Worm (Caenorhabditis elegans) whole organism, early embryonic: ENCODE results near the gene F46G10.2.

Source experiments
- F13C5.2 ChIP-seq: sonication (generic microtip); optimal IDR thresholded peaks from 2 replicates; lab custom pipeline; 2017; ENCODE audit warnings: mild to moderate bottlenecking, missing genetic modification characterization, inconsistent platforms, missing compliant biosample characterization
- ama-1 ChIP-seq: fragments of 150-350 bp; optimal IDR thresholded peaks from 2 replicates; lab custom pipeline; 2014
- ceh-13 ChIP-seq: fragments of 200-800 bp; sonication (Bioruptor generic); optimal IDR thresholded peaks from 2 replicates; lab custom pipeline; 2018; ENCODE audit warnings: mild to moderate bottlenecking, missing genetic modification characterization, missing compliant biosample characterization
- ceh-36 ChIP-seq: sonication (generic microtip); optimal IDR thresholded peaks from 2 replicates; lab custom pipeline; 2016; ENCODE audit warnings: missing genetic modification characterization, inconsistent platforms, missing compliant biosample characterization
- ets-7 ChIP-seq: sonication (generic microtip); optimal IDR thresholded peaks from 2 replicates; lab custom pipeline; 2016; ENCODE audit warnings: missing genotype, missing genetic modification characterization, missing compliant biosample characterization
- flt-1 ChIP-seq: fragments of 200-800 bp; sonication (Bioruptor generic); IDR thresholded peaks from 2 replicates; pipeline ENCODE4 v1.3.6; 2022; ENCODE audit warnings: missing genetic modification characterization, missing compliant biosample characterization
- hmbx-1 ChIP-seq: sonication (generic microtip); optimal IDR thresholded peaks from 2 replicates; lab custom pipeline; 2016; ENCODE audit warnings: mild to moderate bottlenecking, missing genetic modification characterization, missing compliant biosample characterization
- hnd-1 ChIP-seq: sonication (generic microtip); optimal IDR thresholded peaks from 2 replicates; lab custom pipeline; 2016; ENCODE audit warnings: missing genetic modification characterization, missing compliant biosample characterization
- scrt-1 ChIP-seq: fragments of 200-800 bp; sonication (Bioruptor generic); IDR thresholded peaks from 2 replicates; pipeline ENCODE4 v1.3.6; 2022; ENCODE audit warnings: missing genetic modification characterization, missing compliant biosample characterization
- sea-1 ChIP-seq: fragments of 200-800 bp; sonication (Bioruptor generic); conservative IDR thresholded peaks from 2 replicates; pipeline ENCODE4 v1.3.6; 2022; ENCODE audit warnings: missing genetic modification characterization, missing compliant biosample characterization
- tbx-11 ChIP-seq: fragments of 200-800 bp; sonication (Bioruptor generic); IDR thresholded peaks from 2 replicates; pipeline ENCODE4 v1.3.6; 2022; ENCODE audit warnings: missing genetic modification characterization, missing compliant biosample characterization
- tbx-37 ChIP-seq: fragments of 200-800 bp; sonication (Bioruptor generic); conservative IDR thresholded peaks from 2 replicates; pipeline ENCODE4 v1.3.6; 2022; ENCODE audit warnings: missing genetic modification reagents, missing genetic modification characterization, missing compliant biosample characterization
- tra-4 ChIP-seq: sonication (generic microtip); optimal IDR thresholded peaks from 2 replicates; lab custom pipeline; 2017; ENCODE audit warnings: missing genetic modification characterization, missing compliant biosample characterization

ce11 chrX:13324326-13324725 is 1.6 kb downstream of the F46G10.2 start:
- no peak for TF ChIP-seq sea-1 (GFP tag; lab: Robert Waterston, UW)
- TF ChIP-seq ama-1, result no peak
- no peak for TF ChIP-seq tbx-11 (GFP tag; lab: Robert Waterston, UW)
- no peak for TF ChIP-seq scrt-1 (GFP tag; lab: Robert Waterston, UW)
- no peak for TF ChIP-seq flt-1 (GFP tag; lab: Robert Waterston, UW)
- no peak for TF ChIP-seq tbx-37
- no peak for TF ChIP-seq hnd-1
- no peak for TF ChIP-seq hmbx-1 (tag; lab: Kevin White, UChicago)
- TF ChIP-seq ets-7 (tag; lab: Kevin White, UChicago), result no peak
- no peak for TF ChIP-seq ceh-36 (tag; lab: Kevin White, UChicago)
- TF ChIP-seq F13C5.2 (tag; lab: Kevin White, UChicago), result no peak
- no peak for TF ChIP-seq ceh-13 (GFP tag; lab: Kevin White, UChicago)
- no peak for TF ChIP-seq tra-4 (tag; lab: Kevin White, UChicago)
